Worm (Caenorhabditis elegans): Measurements from ENCODE around the gene nlp-51.

DNA sequence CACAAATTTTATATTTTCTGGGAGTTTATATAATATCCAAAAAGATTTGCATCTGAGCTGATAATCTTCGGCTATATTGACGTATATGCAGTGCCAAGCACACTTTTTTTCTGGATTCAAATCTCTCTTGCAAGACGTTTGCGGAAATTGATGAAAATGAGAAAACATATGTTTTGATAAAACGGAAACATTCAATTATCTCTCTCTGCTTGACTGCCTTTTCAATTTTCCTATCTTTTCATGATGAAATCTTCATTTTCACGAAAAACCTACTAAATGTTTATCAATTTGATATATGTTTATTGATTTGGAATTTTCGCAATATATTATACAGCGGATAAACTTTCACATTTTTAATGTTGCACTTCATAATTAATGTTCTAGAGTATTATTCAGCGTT is 11.5 kb downstream of the nlp-51 start:
- no peak for TF ChIP-seq ama-1 (optimal IDR thresholded peaks at IDR 0.05)
- TF ChIP-seq tbx-37 (GFP tag; conservative IDR thresholded peaks at IDR 0.05), result no peak
- TF ChIP-seq aly-1 (tag; optimal IDR thresholded peaks at IDR 0.05), result no peak
- no peak for TF ChIP-seq hmbx-1 (tag; optimal IDR thresholded peaks at IDR 0.05)
- no peak for TF ChIP-seq tra-4 (tag; optimal IDR thresholded peaks at IDR 0.05)
- TF ChIP-seq sea-1 (GFP tag; conservative IDR thresholded peaks at IDR 0.05), result no peak

Data from whole organism, early embryonic.